Worm (Caenorhabditis elegans): ENCODE data around the gene H20E11.1.
A peak's percentile ranks its signal among the peaks of the same experiment; 100 is the strongest.

H20E11.1 gene

ce11 chrIV:6829902-6830301, at the start of gene H20E11.1:
Gene H20E11.1, plus strand, starts transcription at chrIV:6830145.
- TF ChIP-seq ztf-29 (GFP tag; IDR thresholded peaks at IDR 0.05) (no peak), med-1 (GFP tag; optimal IDR thresholded peaks at IDR 0.05; ENCODE audit: insufficient read depth) (no peak), flt-1 (GFP tag; IDR thresholded peaks at IDR 0.05) (no peak), klf-2 (GFP tag; conservative IDR thresholded peaks at IDR 0.05) (no peak), ztf-23 (GFP tag; IDR thresholded peaks at IDR 0.05) (no peak), T22C8.4 (GFP tag; IDR thresholded peaks at IDR 0.05) (no peak), cog-1 (tag; optimal IDR thresholded peaks at IDR 0.05) (no peak), tab-1 (GFP tag; IDR thresholded peaks at IDR 0.05) (no peak)

ce11 chrIV:6785151-6785550, 44.8 kb upstream of the H20E11.1 start, which contains the start of gene dyci-1:
Gene dyci-1, minus strand, starts transcription at chrIV:6785272.
- TF ChIP-seq ztf-29 (GFP tag; IDR thresholded peaks at IDR 0.05) (no peak), cog-1 (tag; optimal IDR thresholded peaks at IDR 0.05) (no peak), tab-1 (GFP tag; IDR thresholded peaks at IDR 0.05) (no peak), ref-1 (GFP tag; conservative IDR thresholded peaks at IDR 0.05) (no peak), ztf-23 (GFP tag; IDR thresholded peaks at IDR 0.05) (no peak), med-1 (GFP tag; optimal IDR thresholded peaks at IDR 0.05; ENCODE audit: insufficient read depth) (no peak), T22C8.4 (GFP tag; IDR thresholded peaks at IDR 0.05) (no peak), klf-2 (GFP tag; conservative IDR thresholded peaks at IDR 0.05) (no peak), flt-1 (GFP tag; IDR thresholded peaks at IDR 0.05) (no peak)

DNA sequence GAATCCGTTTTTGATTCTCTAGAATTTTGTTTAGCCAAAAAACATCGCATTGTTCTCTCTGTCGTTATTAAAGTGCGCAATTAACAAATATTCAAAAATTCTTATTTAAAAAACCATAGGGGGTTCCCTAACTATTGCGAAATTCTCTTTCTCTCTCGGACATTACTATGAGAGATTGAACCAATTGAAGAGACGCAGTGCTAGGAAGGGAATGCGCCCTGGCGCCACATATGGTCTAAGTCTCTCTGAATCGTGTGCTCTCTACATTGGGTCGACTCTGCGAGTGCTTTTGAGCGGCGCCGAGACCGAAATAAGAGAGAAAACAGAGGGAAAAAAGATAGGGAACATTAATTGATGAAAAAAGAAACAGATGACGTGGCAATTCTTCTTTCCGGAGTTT, 44.1 kb upstream of the H20E11.1 start:
- TF ChIP-seq cog-1 (tag; optimal IDR thresholded peaks at IDR 0.05), result no peak
- TF ChIP-seq ztf-23 (GFP tag; IDR thresholded peaks at IDR 0.05), result no peak
- TF ChIP-seq tab-1 (GFP tag; IDR thresholded peaks at IDR 0.05), result no peak
- no peak for TF ChIP-seq klf-2 (GFP tag; conservative IDR thresholded peaks at IDR 0.05)
- TF ChIP-seq ztf-29 (GFP tag; IDR thresholded peaks at IDR 0.05), result no peak
- no peak for TF ChIP-seq med-1 (GFP tag; optimal IDR thresholded peaks at IDR 0.05; ENCODE audit: insufficient read depth)
- no peak for TF ChIP-seq flt-1 (GFP tag; IDR thresholded peaks at IDR 0.05)
- no peak for TF ChIP-seq T22C8.4 (GFP tag; IDR thresholded peaks at IDR 0.05)
- TF ChIP-seq ref-1 (GFP tag; conservative IDR thresholded peaks at IDR 0.05), result no peak

ce11 chrIV:6789950-6790349, 40.0 kb upstream of the H20E11.1 start:
- TF ChIP-seq klf-2 (GFP tag; conservative IDR thresholded peaks at IDR 0.05) (no peak), ztf-29 (GFP tag; IDR thresholded peaks at IDR 0.05) (no peak), ref-1 (GFP tag; conservative IDR thresholded peaks at IDR 0.05) (no peak), med-1 (GFP tag; optimal IDR thresholded peaks at IDR 0.05; ENCODE audit: insufficient read depth) (no peak), T22C8.4 (GFP tag; IDR thresholded peaks at IDR 0.05) (no peak), flt-1 (GFP tag; IDR thresholded peaks at IDR 0.05) (no peak), ztf-23 (GFP tag; IDR thresholded peaks at IDR 0.05) (no peak), cog-1 (tag; optimal IDR thresholded peaks at IDR 0.05) (no peak)

DNA sequence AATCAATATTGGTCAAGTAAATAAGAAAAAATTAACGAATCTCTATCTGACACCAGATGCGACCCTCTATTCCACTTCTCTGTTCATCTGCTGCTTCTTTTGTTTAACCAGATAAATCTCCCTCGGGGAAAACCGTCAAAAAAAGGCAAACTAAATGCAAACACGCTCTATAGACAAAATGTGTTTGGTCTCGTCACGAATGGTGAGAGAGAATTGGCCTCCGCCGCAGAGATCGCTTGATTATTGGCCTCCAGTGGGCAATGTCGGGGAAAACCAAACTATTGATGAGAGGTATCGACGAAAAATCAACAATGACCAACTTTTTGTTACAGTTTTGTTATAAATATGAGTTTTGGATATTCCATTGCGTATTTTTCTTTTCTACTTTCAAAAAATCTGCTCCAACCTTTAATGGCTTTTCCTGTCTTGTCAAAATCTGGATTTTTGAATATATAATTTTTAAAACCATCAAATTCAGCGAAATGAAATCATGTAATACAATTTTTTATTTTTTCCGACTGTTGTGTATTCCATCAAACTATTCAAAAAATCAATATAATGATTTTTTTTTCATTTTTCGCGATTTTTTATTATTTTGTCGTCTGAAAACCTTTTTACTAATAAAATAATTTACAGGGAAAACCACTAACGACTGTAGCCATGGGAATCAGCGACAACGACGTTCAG, 39.4 kb upstream of the H20E11.1 start, which contains the start of the genes C17H12.2 and vha-8:
Gene C17H12.2, minus strand, starts transcription at position 51 of the 687 bp plus-strand sequence.
Gene vha-8, plus strand, starts transcription at position 637 of the 687 bp plus-strand sequence.
- TF ChIP-seq flt-1 (GFP tag; IDR thresholded peaks at IDR 0.05) (no peak), cog-1 (tag; optimal IDR thresholded peaks at IDR 0.05) (peak; percentile 84), ztf-23 (GFP tag; IDR thresholded peaks at IDR 0.05) (no peak), med-1 (GFP tag; optimal IDR thresholded peaks at IDR 0.05; ENCODE audit: insufficient read depth) (no peak), T22C8.4 (GFP tag; IDR thresholded peaks at IDR 0.05) (no peak)

DNA sequence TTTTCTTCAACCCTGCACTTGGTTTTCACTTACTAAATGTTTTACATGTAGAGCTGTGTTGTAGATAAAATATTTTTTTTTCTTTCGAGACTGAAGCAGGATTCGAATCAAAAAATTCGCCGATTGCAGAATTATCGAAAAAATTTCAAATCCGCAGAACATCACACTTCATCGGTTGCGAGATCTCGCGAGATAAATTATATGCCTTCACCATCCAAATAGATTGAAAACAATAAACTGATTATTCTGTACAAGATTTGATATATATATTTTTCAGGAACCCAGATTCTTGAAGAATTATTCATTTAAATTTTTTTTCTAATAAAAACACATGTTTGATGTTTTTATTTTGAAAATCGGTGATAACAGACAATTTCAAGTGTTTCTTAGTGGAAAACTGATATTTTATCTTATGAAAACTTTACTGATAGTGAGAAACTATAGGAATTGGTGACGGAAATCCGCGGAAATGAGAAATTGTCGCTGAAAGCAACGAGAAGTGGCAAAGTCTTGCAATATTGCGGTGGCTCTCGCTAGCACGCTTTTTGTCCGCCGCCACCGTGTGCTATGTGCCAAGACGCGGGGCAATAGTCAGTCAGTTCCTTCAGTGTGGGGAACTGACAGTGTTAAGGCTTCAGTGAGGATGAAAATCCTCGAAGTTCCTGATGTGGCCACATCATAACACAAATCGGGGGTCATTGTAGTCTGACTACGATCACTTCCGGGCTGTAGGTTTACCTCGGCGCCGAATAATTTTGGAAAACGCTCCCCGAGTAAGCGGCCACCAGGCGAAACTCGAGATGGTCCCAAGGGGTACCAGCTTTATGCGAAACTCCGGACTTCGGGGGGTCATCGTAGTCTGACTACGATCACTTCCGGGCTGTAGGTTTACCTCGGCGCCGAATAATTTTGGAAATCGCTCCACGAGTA, 37.3 kb upstream of the H20E11.1 start:
- TF ChIP-seq flt-1 (GFP tag; IDR thresholded peaks at IDR 0.05), result no peak
- TF ChIP-seq klf-2 (GFP tag; conservative IDR thresholded peaks at IDR 0.05), result no peak
- no peak for TF ChIP-seq cog-1 (tag; optimal IDR thresholded peaks at IDR 0.05)

- TF ChIP-seq ztf-23 (GFP tag; IDR thresholded peaks at IDR 0.05), result no peak
- no peak for TF ChIP-seq klf-2 (GFP tag; conservative IDR thresholded peaks at IDR 0.05)
- TF ChIP-seq tab-1 (GFP tag; IDR thresholded peaks at IDR 0.05), result no peak
- TF ChIP-seq med-1 (GFP tag; optimal IDR thresholded peaks at IDR 0.05; ENCODE audit: insufficient read depth), result no peak
- no peak for TF ChIP-seq flt-1 (GFP tag; IDR thresholded peaks at IDR 0.05)
- no peak for TF ChIP-seq ztf-29 (GFP tag; IDR thresholded peaks at IDR 0.05)
- no peak for TF ChIP-seq T22C8.4 (GFP tag; IDR thresholded peaks at IDR 0.05)
- no peak for TF ChIP-seq ref-1 (GFP tag; conservative IDR thresholded peaks at IDR 0.05)
- TF ChIP-seq cog-1 (tag; optimal IDR thresholded peaks at IDR 0.05), result no peak
Measured at ce11 chrIV:6793310-6793966, 36.5 kb upstream of the H20E11.1 start.

ce11 chrIV:6795529-6795928, 34.4 kb upstream of the H20E11.1 start, which contains the start of the genes C17H12.3 and C17H12.12:
Gene C17H12.3, minus strand, starts transcription at chrIV:6795629.
Gene C17H12.12, plus strand, starts transcription at chrIV:6795924.
- TF ChIP-seq ztf-23 (GFP tag; IDR thresholded peaks at IDR 0.05) (no peak), flt-1 (GFP tag; IDR thresholded peaks at IDR 0.05) (no peak), tab-1 (GFP tag; IDR thresholded peaks at IDR 0.05) (no peak), ref-1 (GFP tag; conservative IDR thresholded peaks at IDR 0.05) (no peak), cog-1 (tag; optimal IDR thresholded peaks at IDR 0.05) (no peak), ztf-29 (GFP tag; IDR thresholded peaks at IDR 0.05) (no peak), T22C8.4 (GFP tag; IDR thresholded peaks at IDR 0.05) (no peak), klf-2 (GFP tag; conservative IDR thresholded peaks at IDR 0.05) (no peak), med-1 (GFP tag; optimal IDR thresholded peaks at IDR 0.05; ENCODE audit: insufficient read depth) (no peak)

DNA sequence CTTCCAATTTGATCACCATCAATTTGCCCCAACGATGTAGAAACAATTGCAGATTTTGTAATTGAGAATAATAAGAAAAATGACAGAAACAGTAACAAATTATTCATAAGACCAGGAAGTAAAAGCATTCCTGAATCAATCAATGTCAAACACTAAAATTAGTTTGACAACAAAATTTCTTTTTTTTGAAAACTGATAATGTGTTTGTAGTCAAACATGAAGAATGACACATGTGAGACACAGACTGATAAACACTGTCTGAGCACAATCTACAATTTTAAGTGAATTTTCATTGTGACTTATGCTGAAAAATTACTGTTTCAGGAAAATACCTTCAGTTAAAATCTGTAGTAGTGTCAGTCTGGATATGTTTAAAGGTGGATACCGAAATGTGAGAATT, 27.8 kb upstream of the H20E11.1 start, which contains the start of the genes cest-4 and C17H12.11:
Gene cest-4, minus strand, starts transcription at position 206 of the 400 bp plus-strand sequence.
Gene C17H12.11, plus strand, starts transcription at position 256 of the 400 bp plus-strand sequence.
- TF ChIP-seq med-1 (GFP tag; optimal IDR thresholded peaks at IDR 0.05; ENCODE audit: insufficient read depth) (no peak), flt-1 (GFP tag; IDR thresholded peaks at IDR 0.05) (no peak), klf-2 (GFP tag; conservative IDR thresholded peaks at IDR 0.05) (no peak), ztf-23 (GFP tag; IDR thresholded peaks at IDR 0.05) (no peak), cog-1 (tag; optimal IDR thresholded peaks at IDR 0.05) (no peak), tab-1 (GFP tag; IDR thresholded peaks at IDR 0.05) (no peak), T22C8.4 (GFP tag; IDR thresholded peaks at IDR 0.05) (no peak), ztf-29 (GFP tag; IDR thresholded peaks at IDR 0.05) (no peak), ref-1 (GFP tag; conservative IDR thresholded peaks at IDR 0.05) (no peak)

Measured in whole organism, midembryonic.